Fruit fly (Drosophila melanogaster) whole organism, wandering third instar larva: ENCODE results near the gene CG17780.

Experiments
- Abd-B ChIP-seq: fragments of >200 bp; optimal IDR thresholded peaks from 2 replicates; lab custom pipeline; 2017; ENCODE audit warnings: missing biosample characterization, missing genetic modification characterization
- CG32264 ChIP-seq: fragments of 200-800 bp; sonication (Bioruptor generic); optimal IDR thresholded peaks from 2 replicates; lab custom pipeline; 2016; ENCODE audit warnings: missing biosample characterization, missing genetic modification characterization
- Dfd ChIP-seq: fragments of >200 bp; optimal IDR thresholded peaks from 2 replicates; lab custom pipeline; 2017; ENCODE audit warnings: missing biosample characterization, missing genetic modification characterization
- Dif ChIP-seq: fragments of 200-275, 200-300 bp; sonication (Bioruptor generic); optimal IDR thresholded peaks from 2 replicates; lab custom pipeline; 2018; ENCODE audit warnings: missing biosample characterization, missing genetic modification characterization; ENCODE audit not compliant: partially characterized antibody
- GATAd ChIP-seq: sonication (Bioruptor generic); optimal IDR thresholded peaks from 2 replicates; lab custom pipeline; 2016; ENCODE audit warnings: missing biosample characterization, missing genetic modification characterization
- Hnf4 ChIP-seq: fragments of 200-800 bp; sonication (Bioruptor generic); optimal IDR thresholded peaks from 2 replicates; lab custom pipeline; 2016; ENCODE audit warnings: missing biosample characterization, mild to moderate bottlenecking, missing genetic modification characterization
- Hr78 ChIP-seq: fragments of >200 bp; optimal IDR thresholded peaks from 2 replicates; lab custom pipeline; 2017; ENCODE audit warnings: missing biosample characterization, missing genetic modification characterization
- Hr83 ChIP-seq: fragments of 200-300 bp; sonication (Bioruptor generic); optimal IDR thresholded peaks from 2 replicates; lab custom pipeline; 2016; ENCODE audit warnings: missing biosample characterization, mild to moderate bottlenecking, missing genetic modification characterization, moderate library complexity; ENCODE audit not compliant: poor library complexity, severe bottlenecking
- Jra ChIP-seq: sonication (Bioruptor generic); optimal IDR thresholded peaks from 2 replicates; lab custom pipeline; 2016; ENCODE audit warnings: missing biosample characterization, missing genetic modification characterization
- Myc ChIP-seq: fragments of >200 bp; optimal IDR thresholded peaks from 2 replicates; lab custom pipeline; 2017
- OdsH ChIP-seq: fragments of 200-800 bp; sonication (Bioruptor generic); optimal IDR thresholded peaks from 2 replicates; lab custom pipeline; 2016; ENCODE audit warnings: missing biosample characterization, mild to moderate bottlenecking, missing genetic modification characterization
- Rel ChIP-seq, 2 experiments: fragments of 200-800 bp; sonication (Bioruptor generic) in 1 of 2; optimal IDR thresholded peaks; 2 replicates in 1 of 2; 3 replicates in 1 of 2; lab custom pipeline; 2016 to 2019; ENCODE audit warnings: mild to moderate bottlenecking in 2 of 2, missing biosample characterization in 2 of 2, missing genetic modification characterization in 2 of 2, moderate library complexity in 1 of 2
- Sp1 ChIP-seq: fragments of 200-800 bp; sonication (Bioruptor generic); optimal IDR thresholded peaks from 3 replicates; lab custom pipeline; 2019; ENCODE audit warnings: missing biosample characterization, mild to moderate bottlenecking, missing genetic modification characterization, moderate library complexity
- Vsx2 ChIP-seq: fragments of 200-300, 225-300 bp; sonication (Bioruptor generic); optimal IDR thresholded peaks from 2 replicates; lab custom pipeline; 2018; ENCODE audit warnings: missing biosample characterization, missing genetic modification characterization; ENCODE audit not compliant: partially characterized antibody
- br ChIP-seq: fragments of 200-800 bp; sonication (Bioruptor generic); optimal IDR thresholded peaks from 2 replicates; lab custom pipeline; 2016; ENCODE audit warnings: missing biosample characterization, missing genetic modification characterization
- brk ChIP-seq: fragments of 200-800 bp; sonication (Bioruptor generic); optimal IDR thresholded peaks from 2 replicates; lab custom pipeline; 2016; ENCODE audit warnings: missing biosample characterization, mild to moderate bottlenecking, missing genetic modification characterization
- dl ChIP-seq, 2 experiments: fragments of 175-275, 200-275 bp in 1 of 2; fragments of 200-275 bp in 1 of 2; sonication (Bioruptor generic); optimal IDR thresholded peaks; lab custom pipeline; 2018; ENCODE audit warnings: mild to moderate bottlenecking in 2 of 2, missing biosample characterization in 2 of 2, missing genetic modification characterization in 2 of 2, moderate library complexity in 2 of 2; ENCODE audit not compliant: partially characterized antibody in 2 of 2, insufficient read depth in 1 of 2
- dmrt93B ChIP-seq: fragments of 200-800 bp; sonication (Bioruptor generic); optimal IDR thresholded peaks from 2 replicates; lab custom pipeline; 2018; ENCODE audit warnings: missing biosample characterization, mild to moderate bottlenecking, missing genetic modification characterization
- dsf ChIP-seq: sonication (Bioruptor generic); optimal IDR thresholded peaks from 2 replicates; lab custom pipeline; 2016; ENCODE audit warnings: missing biosample characterization, missing genetic modification characterization, borderline replicate concordance
- ey ChIP-seq: fragments of 200-800 bp; sonication (Bioruptor generic); optimal IDR thresholded peaks from 2 replicates; lab custom pipeline; 2016; ENCODE audit warnings: missing biosample characterization, missing genetic modification characterization
- foxo ChIP-seq, 2 experiments: fragments of 200-800 bp; sonication (Bioruptor generic); optimal IDR thresholded peaks; 2 replicates in 1 of 2; 3 replicates in 1 of 2; lab custom pipeline; 2016 to 2017; ENCODE audit warnings: missing biosample characterization in 2 of 2, missing genetic modification characterization in 2 of 2
- h ChIP-seq: fragments of 200-800 bp; sonication (Bioruptor generic); optimal IDR thresholded peaks from 3 replicates; lab custom pipeline; 2016; ENCODE audit warnings: missing biosample characterization, mild to moderate bottlenecking, missing genetic modification characterization
- jim ChIP-seq: fragments of 175-275, 200-325 bp; sonication (Bioruptor generic); optimal IDR thresholded peaks from 2 replicates; lab custom pipeline; 2016; ENCODE audit warnings: missing biosample characterization, mild to moderate bottlenecking, missing genetic modification characterization
- lola ChIP-seq: fragments of >200 bp; optimal IDR thresholded peaks from 2 replicates; lab custom pipeline; 2017; ENCODE audit warnings: missing biosample characterization, missing genetic modification characterization
- pan ChIP-seq: fragments of >200 bp; optimal IDR thresholded peaks from 2 replicates; lab custom pipeline; 2017
- psq ChIP-seq: fragments of 200-800 bp; sonication (Bioruptor generic); optimal IDR thresholded peaks from 3 replicates; lab custom pipeline; 2017; ENCODE audit warnings: missing biosample characterization, mild to moderate bottlenecking, missing genetic modification characterization, moderate library complexity
- sage ChIP-seq: fragments of 200-800 bp; sonication (Bioruptor generic); optimal IDR thresholded peaks from 2 replicates; lab custom pipeline; 2016; ENCODE audit warnings: missing biosample characterization, mild to moderate bottlenecking, missing genetic modification characterization
- sv ChIP-seq: fragments of 200-800 bp; sonication (Bioruptor generic); optimal IDR thresholded peaks from 3 replicates; lab custom pipeline; 2016; ENCODE audit warnings: missing biosample characterization, missing genetic modification characterization
- tai ChIP-seq: sonication (Bioruptor generic); optimal IDR thresholded peaks from 2 replicates; lab custom pipeline; 2016; ENCODE audit warnings: missing biosample characterization, missing genetic modification characterization
- usp ChIP-seq: fragments of >200 bp; optimal IDR thresholded peaks from 2 replicates; lab custom pipeline; 2017; ENCODE audit warnings: missing biosample characterization, missing genetic modification characterization
- woc ChIP-seq: sonication (Bioruptor generic); optimal IDR thresholded peaks from 2 replicates; lab custom pipeline; 2016; ENCODE audit warnings: missing biosample characterization, mild to moderate bottlenecking, missing genetic modification characterization

CG17780 gene

DNA sequence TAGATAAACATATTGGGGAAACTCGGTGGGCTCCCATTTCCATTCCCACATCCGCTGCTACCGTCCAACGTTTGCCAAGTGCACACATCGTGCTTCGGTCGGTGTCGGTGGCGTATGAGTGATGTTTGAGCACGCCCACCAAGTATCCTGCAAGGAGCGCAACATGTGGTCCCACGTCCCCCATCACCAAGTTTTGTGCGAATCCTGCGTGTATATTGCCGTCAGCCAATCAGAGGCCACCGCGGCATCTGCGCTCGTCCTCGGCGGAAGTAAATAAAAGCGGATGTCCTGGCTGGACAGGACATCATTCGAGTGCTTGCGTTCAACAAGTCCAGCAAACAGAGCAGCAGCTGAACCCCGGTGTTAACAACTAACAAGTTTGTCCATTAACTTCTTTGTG lies 43.6 kb downstream of the CG17780 start, which contains the start of gene Ms:
TSS of gene Ms (plus strand) at position 301 of the 400 bp plus-strand sequence.
- TF ChIP-seq Jra (GFP tag; lab: Kevin White, UChicago) (no peak), Sp1 (GFP tag; lab: Kevin White, UChicago) (no peak), sage (no peak), pan (lab: Kevin White, UChicago) (no peak), br (GFP tag; lab: Kevin White, UChicago) (no peak), Rel (GFP tag; optimal IDR thresholded peaks at IDR 0.05; lab: Kevin White, UChicago) (no peak), Rel (tag; optimal IDR thresholded peaks at IDR 0.05; lab: Kevin White, UChicago) (no peak), Dif (GFP tag; lab: Kevin White, UChicago) (no peak), h (GFP tag; lab: Kevin White, UChicago) (no peak), Abd-B (no peak), Hr83 (no peak), sv (GFP tag; lab: Kevin White, UChicago) (no peak)

DNA sequence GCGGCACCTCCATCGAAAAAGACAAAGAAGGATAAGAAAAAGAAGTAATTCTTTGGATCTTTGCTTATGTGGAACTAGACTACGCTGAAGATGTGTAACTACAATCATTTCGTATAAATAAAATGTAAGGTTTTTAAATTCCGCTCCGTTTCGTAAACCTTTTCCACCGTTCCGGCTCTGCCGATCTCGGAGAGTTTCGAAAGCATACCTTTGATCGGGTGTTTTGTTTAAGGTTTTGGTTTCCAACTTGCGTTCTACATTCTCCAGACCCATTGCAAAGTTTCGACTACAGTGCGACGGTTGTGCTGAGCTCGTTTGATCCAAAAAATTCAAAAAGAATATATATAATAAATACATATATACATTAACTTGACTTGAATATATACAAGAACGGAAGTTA lies 48.2 kb downstream of the CG17780 start, which contains the start of gene CG6432:
TSS of gene CG6432 (plus strand) at position 301 of the 400 bp plus-strand sequence.
- TF ChIP-seq Hr78, result no peak
- TF ChIP-seq ey (GFP tag; lab: Kevin White, UChicago), result no peak
- no peak for TF ChIP-seq tai
- no peak for TF ChIP-seq jim (GFP tag; lab: Kevin White, UChicago)
- no peak for TF ChIP-seq sage
- TF ChIP-seq CG32264 (GFP tag; lab: Kevin White, UChicago), result no peak
- TF ChIP-seq Dif (GFP tag; lab: Kevin White, UChicago), result no peak
- no peak for TF ChIP-seq dsf (GFP tag; lab: Kevin White, UChicago)
- no peak for TF ChIP-seq sv (GFP tag; lab: Kevin White, UChicago)
- no peak for TF ChIP-seq h (GFP tag; lab: Kevin White, UChicago)
- TF ChIP-seq Sp1 (GFP tag; lab: Kevin White, UChicago), result no peak
- no peak for TF ChIP-seq Dfd (GFP tag; lab: Kevin White, UChicago)
- no peak for TF ChIP-seq pan (lab: Kevin White, UChicago)
- no peak for TF ChIP-seq usp
- no peak for TF ChIP-seq OdsH (GFP tag; lab: Kevin White, UChicago)
- TF ChIP-seq lola (GFP tag; lab: Kevin White, UChicago), result no peak
- no peak for TF ChIP-seq psq (GFP tag; lab: Kevin White, UChicago)
- no peak for TF ChIP-seq Hnf4
- TF ChIP-seq Rel (GFP tag; optimal IDR thresholded peaks at IDR 0.05; lab: Kevin White, UChicago), result no peak
- TF ChIP-seq Rel (tag; optimal IDR thresholded peaks at IDR 0.05; lab: Kevin White, UChicago), result no peak

DNA sequence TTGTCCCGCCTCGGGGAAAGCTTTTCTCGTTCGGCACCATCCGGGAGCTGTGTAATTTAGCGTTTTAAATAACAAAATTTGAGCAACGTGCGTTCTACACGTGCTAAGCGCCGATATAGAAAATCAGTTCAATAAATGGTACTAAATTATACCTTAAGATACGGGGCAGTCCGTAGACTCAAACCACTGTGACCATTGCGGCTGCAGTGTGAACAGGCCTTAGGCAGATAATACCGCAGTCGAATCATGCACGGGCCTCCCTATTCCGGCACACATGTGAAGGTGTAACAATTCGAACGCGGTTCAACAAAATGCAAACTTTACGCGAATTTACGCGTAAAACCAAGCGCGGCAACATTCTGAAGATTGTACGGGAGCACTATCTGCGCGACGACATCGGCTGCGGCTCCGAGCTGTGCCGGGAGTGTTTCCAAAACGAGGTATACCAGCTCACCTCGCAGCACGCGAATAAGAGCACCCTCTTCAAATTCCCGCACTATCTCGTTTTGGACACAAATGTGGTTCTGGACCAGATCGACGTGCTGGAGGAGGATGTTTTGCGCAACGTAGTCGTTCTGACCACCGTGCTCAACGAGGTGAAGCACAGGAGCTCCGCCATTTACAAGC lies 51.6 kb downstream of the CG17780 start, which contains the start of the genes Rrp5 and Dis3:
TSS of gene Rrp5 (minus strand) at position 135 of the 627 bp plus-strand sequence.
TSS of gene Dis3 (plus strand) at position 252 of the 627 bp plus-strand sequence.
- TF ChIP-seq dl (GFP tag; optimal IDR thresholded peaks at IDR 0.05; lab: Kevin White, UChicago; ENCODE audit: insufficient read depth in 1 of 2, partially characterized antibody in 2 of 2) (peak in 1 of 2 experiments; percentile 16), dmrt93B (GFP tag; lab: Kevin White, UChicago) (no peak), pan (lab: Kevin White, UChicago) (no peak), GATAd (GFP tag; lab: Kevin White, UChicago) (no peak), Abd-B (no peak), Sp1 (GFP tag; lab: Kevin White, UChicago) (no peak), brk (GFP tag; lab: Kevin White, UChicago) (no peak), Dfd (GFP tag; lab: Kevin White, UChicago) (no peak), sv (GFP tag; lab: Kevin White, UChicago) (no peak), foxo (GFP tag; optimal IDR thresholded peaks at IDR 0.05; lab: Kevin White, UChicago) (no peak), Dif (GFP tag; lab: Kevin White, UChicago) (peak; percentile 97), woc (GFP tag; lab: Kevin White, UChicago) (no peak), Myc (lab: Kevin White, UChicago) (peak; percentile 68), Vsx2 (GFP tag; lab: Kevin White, UChicago) (peak; percentile 99), sage (no peak)
